Fruit fly (Drosophila melanogaster) whole organism: Measurements from ENCODE around the gene Npc2a.

Experiments used
- Dll ChIP-seq: fragments of >200 bp; optimal IDR thresholded peaks from 2 replicates; lab custom pipeline; 2017
- pan ChIP-seq: fragments of >200 bp; optimal IDR thresholded peaks from 2 replicates; lab custom pipeline; 2017
- psq ChIP-seq: fragments of >200 bp; optimal IDR thresholded peaks from 2 replicates; lab custom pipeline; 2017
- usp ChIP-seq: fragments of >200 bp; optimal IDR thresholded peaks from 2 replicates; lab custom pipeline; 2017; ENCODE audit warnings: missing biosample characterization, missing genetic modification characterization, mixed read lengths

dm6 chr2L:1979196-1979818 is 8.8 kb upstream of the Npc2a start:
- TF ChIP-seq Dll (lab: Kevin White, UChicago): no peak
- TF ChIP-seq psq (lab: Kevin White, UChicago): no peak
- TF ChIP-seq pan (lab: Kevin White, UChicago): no peak
- TF ChIP-seq usp: no peak
